Worm (Caenorhabditis elegans) whole organism, young adult: ENCODE results near the gene F17C11.2.

Experiments
- C06A6.2 ChIP-seq: fragments of 200-800 bp; sonication (Bioruptor generic); conservative IDR thresholded peaks from 2 replicates; pipeline ENCODE4 v1.3.6; 2022; ENCODE audit warnings: missing genetic modification characterization, missing compliant biosample characterization
- D2030.7 ChIP-seq: fragments of 200-800 bp; sonication (Bioruptor generic); IDR thresholded peaks from 2 replicates; pipeline ENCODE4 v1.3.6; 2022; ENCODE audit warnings: missing genetic modification reagents, missing genetic modification characterization, missing compliant biosample characterization
- F39B2.1 ChIP-seq: fragments of 200-800 bp; sonication (Bioruptor generic); IDR thresholded peaks from 2 replicates; pipeline ENCODE4 v1.3.6; 2022; ENCODE audit warnings: missing genetic modification reagents, missing genetic modification characterization, missing compliant biosample characterization
- K11D2.4 ChIP-seq: fragments of 200-800 bp; sonication (Bioruptor generic); IDR thresholded peaks from 2 replicates; pipeline ENCODE4 v1.3.6; 2022; ENCODE audit warnings: missing genetic modification reagents, missing genetic modification characterization, missing compliant biosample characterization
- T07F8.4 ChIP-seq: sonication (generic microtip); optimal IDR thresholded peaks from 2 replicates; lab custom pipeline; 2016; ENCODE audit warnings: mild to moderate bottlenecking, missing genetic modification characterization, moderate library complexity, missing compliant biosample characterization
- Y53F4B.3 ChIP-seq: fragments of 200-800 bp; sonication (Bioruptor generic); IDR thresholded peaks from 2 replicates; pipeline ENCODE4 v1.3.6; 2022; ENCODE audit warnings: missing genetic modification reagents, missing genetic modification characterization, missing compliant biosample characterization
- Y67H2A.10 ChIP-seq: fragments of 200-800 bp; sonication (Bioruptor generic); conservative IDR thresholded peaks from 2 replicates; pipeline ENCODE4 v1.3.6; 2022; ENCODE audit warnings: missing genetic modification reagents, missing genetic modification characterization, missing compliant biosample characterization
- Y79H2A.3 ChIP-seq: fragments of 200-800 bp; sonication (Bioruptor generic); conservative IDR thresholded peaks from 2 replicates; pipeline ENCODE4 v1.3.6; 2022; ENCODE audit warnings: missing genetic modification reagents, missing genetic modification characterization, missing compliant biosample characterization
- Y95B8A.8 ChIP-seq: fragments of 200-800 bp; sonication (Bioruptor generic); IDR thresholded peaks from 2 replicates; pipeline ENCODE4 v1.3.6; 2022; ENCODE audit warnings: missing genetic modification reagents, missing genetic modification characterization, missing compliant biosample characterization
- ama-1 ChIP-seq, 3 experiments: fragments of 150-350 bp in 1 of 3; sonication (generic microtip) in 2 of 3; optimal IDR thresholded peaks; 2 replicates each; lab custom pipeline; 2014 to 2018; ENCODE audit warnings: missing biosample characterization in 2 of 3, missing genetic modification characterization in 2 of 3, missing genetic modification reagents in 2 of 3
- aptf-2 ChIP-seq: fragments of 200-800 bp; sonication (Bioruptor generic); conservative IDR thresholded peaks from 2 replicates; pipeline ENCODE4 v1.3.6; 2022; ENCODE audit warnings: missing genetic modification reagents, missing genetic modification characterization, missing compliant biosample characterization
- aptf-3 ChIP-seq: fragments of 200-800 bp; sonication (Bioruptor generic); IDR thresholded peaks from 2 replicates; pipeline ENCODE4 v1.3.6; 2022; ENCODE audit warnings: missing genetic modification characterization, missing compliant biosample characterization
- atf-7 ChIP-seq: sonication (generic microtip); optimal IDR thresholded peaks from 2 replicates; lab custom pipeline; 2017; ENCODE audit warnings: mild to moderate bottlenecking, missing genetic modification characterization, missing compliant biosample characterization
- attf-5 ChIP-seq: fragments of 200-800 bp; sonication (Bioruptor generic); optimal IDR thresholded peaks from 2 replicates; lab custom pipeline; 2018; ENCODE audit warnings: mild to moderate bottlenecking, missing genetic modification characterization, missing compliant biosample characterization
- ccch-3 ChIP-seq: fragments of 200-800 bp; sonication (Bioruptor generic); optimal IDR thresholded peaks from 2 replicates; lab custom pipeline; 2018; ENCODE audit warnings: mild to moderate bottlenecking, missing genetic modification characterization, missing compliant biosample characterization
- cebp-1 ChIP-seq, 2 experiments: fragments of 200-800 bp in 1 of 2; sonication (Bioruptor generic) in 1 of 2; sonication (generic microtip) in 1 of 2; IDR thresholded peaks in 1 of 2; optimal IDR thresholded peaks in 1 of 2; 2 replicates each; pipeline versions ENCODE4 v1.3.6 to Lab custom; 2017 to 2022; ENCODE audit warnings: missing compliant biosample characterization in 2 of 2, missing genetic modification characterization in 2 of 2, mild to moderate bottlenecking in 1 of 2, missing genetic modification reagents in 1 of 2, moderate library complexity in 1 of 2
- ceh-27 ChIP-seq: fragments of 200-800 bp; sonication (Bioruptor generic); optimal IDR thresholded peaks from 2 replicates; lab custom pipeline; 2018; ENCODE audit warnings: mild to moderate bottlenecking, missing genetic modification characterization, moderate library complexity, missing compliant biosample characterization
- chd-7 ChIP-seq: sonication (generic microtip); optimal IDR thresholded peaks from 2 replicates; lab custom pipeline; 2016; ENCODE audit warnings: mild to moderate bottlenecking, missing genetic modification characterization, moderate library complexity, missing compliant biosample characterization
- dpff-1 ChIP-seq: sonication (generic microtip); optimal IDR thresholded peaks from 2 replicates; lab custom pipeline; 2017; ENCODE audit warnings: mild to moderate bottlenecking, missing genetic modification characterization, missing compliant biosample characterization
- dpl-1 ChIP-seq: fragments of 150-350 bp; optimal IDR thresholded peaks from 2 replicates; lab custom pipeline; 2014; ENCODE audit warnings: missing biosample characterization, missing genetic modification reagents, missing genetic modification characterization
- gei-17 ChIP-seq: fragments of 200-800 bp; sonication (Bioruptor generic); optimal IDR thresholded peaks from 2 replicates; lab custom pipeline; 2018; ENCODE audit warnings: mild to moderate bottlenecking, missing genetic modification characterization, missing compliant biosample characterization
- lin-35 ChIP-seq, 3 experiments: fragments of 150-350 bp in 2 of 3; sonication (generic microtip) in 1 of 3; optimal IDR thresholded peaks; 2 replicates each; lab custom pipeline; 2014 to 2018; ENCODE audit warnings: missing biosample characterization in 3 of 3, missing genetic modification characterization in 3 of 3, missing genetic modification reagents in 3 of 3
- lin-40 ChIP-seq: sonication (generic microtip); optimal IDR thresholded peaks from 2 replicates; lab custom pipeline; 2016; ENCODE audit warnings: missing genetic modification characterization, mild to moderate bottlenecking, missing compliant biosample characterization, missing genotype, missing genetic modification reagents
- lin-54 ChIP-seq: fragments of 200-800 bp; sonication (Bioruptor generic); optimal IDR thresholded peaks from 2 replicates; lab custom pipeline; 2018; ENCODE audit warnings: mild to moderate bottlenecking, missing genetic modification characterization, missing compliant biosample characterization
- madf-3 ChIP-seq: fragments of 200-800 bp; sonication (Bioruptor generic); IDR thresholded peaks from 2 replicates; pipeline ENCODE4 v1.3.6; 2022; ENCODE audit warnings: missing genetic modification reagents, missing genetic modification characterization, missing compliant biosample characterization
- mcd-1 ChIP-seq: fragments of 200-800 bp; sonication (Bioruptor generic); IDR thresholded peaks from 2 replicates; pipeline ENCODE4 v1.3.6; 2022; ENCODE audit warnings: missing genetic modification reagents, missing genetic modification characterization, missing compliant biosample characterization
- nfyb-1 ChIP-seq: fragments of 200-800 bp; sonication (Bioruptor generic); IDR thresholded peaks from 2 replicates; pipeline ENCODE4 v1.3.6; 2022; ENCODE audit warnings: missing genetic modification reagents, missing genetic modification characterization, missing compliant biosample characterization
- nhr-27 ChIP-seq: fragments of 200-800 bp; sonication (Bioruptor generic); optimal IDR thresholded peaks from 2 replicates; lab custom pipeline; 2018; ENCODE audit warnings: mild to moderate bottlenecking, missing genetic modification characterization, moderate library complexity, missing compliant biosample characterization
- nhr-80 ChIP-seq: sonication (generic microtip); optimal IDR thresholded peaks from 2 replicates; lab custom pipeline; 2016; ENCODE audit warnings: missing genetic modification characterization, missing compliant biosample characterization
- nhr-90 ChIP-seq: sonication (generic microtip); optimal IDR thresholded peaks from 2 replicates; lab custom pipeline; 2016; ENCODE audit warnings: missing genotype, mild to moderate bottlenecking, missing genetic modification characterization, missing compliant biosample characterization
- repo-1 ChIP-seq: sonication (generic microtip); optimal IDR thresholded peaks from 2 replicates; lab custom pipeline; 2017; ENCODE audit warnings: mild to moderate bottlenecking, missing genetic modification characterization, missing compliant biosample characterization
- rpc-1 ChIP-seq, 2 experiments: fragments of 150-350 bp in 1 of 2; sonication (generic microtip) in 1 of 2; optimal IDR thresholded peaks; 2 replicates each; lab custom pipeline; 2014 to 2018; ENCODE audit warnings: missing biosample characterization in 1 of 2, missing genetic modification characterization in 1 of 2, missing genetic modification reagents in 1 of 2, missing genotype in 1 of 2
- sdz-38 ChIP-seq: sonication (generic microtip); optimal IDR thresholded peaks from 2 replicates; lab custom pipeline; 2016; ENCODE audit warnings: missing genotype, missing genetic modification characterization, missing compliant biosample characterization
- snpc-1.1 ChIP-seq: sonication (generic microtip); optimal IDR thresholded peaks from 2 replicates; lab custom pipeline; 2017; ENCODE audit warnings: missing genetic modification characterization, mild to moderate bottlenecking, missing compliant biosample characterization, antibody characterized with exemption, moderate library complexity, missing genotype, missing genetic modification reagents; ENCODE audit not compliant: insufficient read depth
- somi-1 ChIP-seq: fragments of 200-800 bp; sonication (Bioruptor generic); optimal IDR thresholded peaks from 2 replicates; lab custom pipeline; 2018; ENCODE audit warnings: mild to moderate bottlenecking, missing genetic modification characterization, missing compliant biosample characterization
- tbp1 ChIP-seq: fragments of 200-800 bp; sonication (Bioruptor generic); optimal IDR thresholded peaks from 2 replicates; lab custom pipeline; 2018; ENCODE audit warnings: mild to moderate bottlenecking, missing genetic modification characterization, missing compliant biosample characterization
- xnd-1 ChIP-seq: sonication (generic microtip); optimal IDR thresholded peaks from 2 replicates; lab custom pipeline; 2016; ENCODE audit warnings: missing genotype, missing genetic modification reagents, missing genetic modification characterization, missing compliant biosample characterization
- zim-3 ChIP-seq: sonication (generic microtip); optimal IDR thresholded peaks from 2 replicates; lab custom pipeline; 2017; ENCODE audit warnings: mild to moderate bottlenecking, missing genetic modification characterization, moderate library complexity, missing compliant biosample characterization
- ztf-28 ChIP-seq: fragments of 200-800 bp; sonication (Bioruptor generic); IDR thresholded peaks from 2 replicates; pipeline ENCODE4 v1.3.6; 2022; ENCODE audit warnings: missing genetic modification reagents, missing genetic modification characterization, missing compliant biosample characterization
- ztf-6 ChIP-seq: fragments of 200-800 bp; sonication (Bioruptor generic); IDR thresholded peaks from 2 replicates; pipeline ENCODE4 v1.3.6; 2022; ENCODE audit warnings: missing genetic modification reagents, missing genetic modification characterization, missing compliant biosample characterization

The F17C11.2 gene

ce11 chrV:10929511-10929910, 18.5 kb upstream of the F17C11.2 start, which contains the start of gene F58B4.3:
Gene F58B4.3 (plus strand): TSS chrV:10929811.
- TF ChIP-seq snpc-1.1 (tag; lab: Kevin White, UChicago) (no peak), Y95B8A.8 (GFP tag; lab: Robert Waterston, UW) (no peak), K11D2.4 (GFP tag; lab: Robert Waterston, UW) (no peak), zim-3 (tag; lab: Kevin White, UChicago) (no peak), sdz-38 (tag; lab: Kevin White, UChicago) (no peak), ceh-27 (GFP tag; lab: Kevin White, UChicago) (no peak), lin-54 (GFP tag; lab: Kevin White, UChicago) (no peak), madf-3 (no peak), F39B2.1 (no peak), dpff-1 (tag; lab: Kevin White, UChicago) (no peak), dpl-1 (GFP tag; lab: Kevin White, UChicago) (no peak), atf-7 (tag; lab: Kevin White, UChicago) (no peak), somi-1 (GFP tag; lab: Kevin White, UChicago) (no peak), ztf-6 (no peak)

- no peak for TF ChIP-seq xnd-1
- no peak for TF ChIP-seq ccch-3 (GFP tag; lab: Kevin White, UChicago)
These were observed 16.8 kb upstream of the F17C11.2 start, which contains the start of gene scvp-1 for ce11 chrV:10931189-10931588. Gene scvp-1 (minus strand): TSS chrV:10931289.

- TF ChIP-seq aptf-3 (GFP tag; lab: Robert Waterston, UW) (no peak), nhr-80 (tag; lab: Kevin White, UChicago) (peak; percentile 92)
These were observed 15.6 kb upstream of the F17C11.2 start, which contains the start of gene F58B4.5 for ce11 chrV:10932411-10932810. Gene F58B4.5 (plus strand): TSS chrV:10932693.

- TF ChIP-seq D2030.7 (GFP tag; lab: Robert Waterston, UW) (no peak), chd-7 (no peak), nhr-80 (tag; lab: Kevin White, UChicago) (peak; percentile 66)
These were observed 11.3 kb upstream of the F17C11.2 start, which contains the start of gene F17C11.12 for ce11 chrV:10936681-10937080. Gene F17C11.12 (minus strand): TSS chrV:10936920.

- TF ChIP-seq nfyb-1 (GFP tag; lab: Robert Waterston, UW) (peak; percentile 80), Y79H2A.3 (GFP tag; lab: Robert Waterston, UW) (no peak), zim-3 (tag; lab: Kevin White, UChicago) (no peak), cebp-1 (GFP tag; IDR thresholded peaks at IDR 0.05; lab: Robert Waterston, UW) (peak; percentile 54; the same call in 1 of the 2 replicates), cebp-1 (tag; optimal IDR thresholded peaks at IDR 0.05; lab: Kevin White, UChicago) (peak; percentile 51), lin-35 (GFP tag; optimal IDR thresholded peaks at IDR 0.05; lab: Kevin White, UChicago) (peak in 1 of 3 experiments; percentile 52), tbp1 (GFP tag; lab: Kevin White, UChicago) (peak; percentile 2), lin-40 (tag; lab: Kevin White, UChicago) (peak; percentile 33), rpc-1 (optimal IDR thresholded peaks at IDR 0.05; lab: Kevin White, UChicago) (no peak), rpc-1 (tag; optimal IDR thresholded peaks at IDR 0.05; lab: Kevin White, UChicago) (no peak), ztf-28 (no peak), ama-1 (optimal IDR thresholded peaks at IDR 0.05; lab: Kevin White, UChicago) (peak; percentile 37), ama-1 (GFP tag; optimal IDR thresholded peaks at IDR 0.05; lab: Kevin White, UChicago) (peak in 1 of 2 experiments; percentile 10), attf-5 (GFP tag; lab: Kevin White, UChicago) (no peak), aptf-2 (GFP tag; lab: Robert Waterston, UW) (no peak), T07F8.4 (tag; lab: Kevin White, UChicago) (no peak), mcd-1 (GFP tag; lab: Robert Waterston, UW) (0 out of 2 replicates have a peak, but pooled peaks have one; percentile 21), C06A6.2 (GFP tag; lab: Robert Waterston, UW) (peak; percentile 33), somi-1 (GFP tag; lab: Kevin White, UChicago) (peak; percentile 50), nhr-27 (tag; lab: Kevin White, UChicago) (no peak), repo-1 (tag; lab: Kevin White, UChicago) (peak; percentile 21), Y67H2A.10 (GFP tag; lab: Robert Waterston, UW) (no peak), nhr-90 (tag; lab: Kevin White, UChicago) (peak; percentile 4), Y53F4B.3 (GFP tag; lab: Robert Waterston, UW) (no peak), gei-17 (no peak)
These were observed 10.7 kb upstream of the F17C11.2 start for ce11 chrV:10937294-10937693.
